Worm (Caenorhabditis elegans) whole organism, young adult: Measurements from ENCODE around the gene scl-10.

ENCODE experiments used
- B0019.2 ChIP-seq: fragments of 200-800 bp; sonication (Bioruptor generic); conservative IDR thresholded peaks from 2 replicates; pipeline ENCODE4 v1.3.6; 2022; ENCODE audit warnings: missing genetic modification reagents, missing genetic modification characterization, missing compliant biosample characterization
- B0035.1 ChIP-seq: sonication (generic microtip); optimal IDR thresholded peaks from 2 replicates; lab custom pipeline; 2016; ENCODE audit warnings: missing genetic modification characterization, mild to moderate bottlenecking, missing compliant biosample characterization, missing genotype, missing genetic modification reagents
- B0261.1 ChIP-seq: sonication (generic microtip); optimal IDR thresholded peaks from 2 replicates; lab custom pipeline; 2016; ENCODE audit warnings: mild to moderate bottlenecking, missing genetic modification characterization, moderate library complexity, missing compliant biosample characterization
- B0336.3 ChIP-seq: fragments of 200-800 bp; sonication (Bioruptor generic); IDR thresholded peaks from 2 replicates; pipeline ENCODE4 v1.3.6; 2022; ENCODE audit warnings: missing genetic modification characterization, missing compliant biosample characterization
- C06A6.2 ChIP-seq: fragments of 200-800 bp; sonication (Bioruptor generic); conservative IDR thresholded peaks from 2 replicates; pipeline ENCODE4 v1.3.6; 2022; ENCODE audit warnings: missing genetic modification characterization, missing compliant biosample characterization
- D2030.7 ChIP-seq: fragments of 200-800 bp; sonication (Bioruptor generic); IDR thresholded peaks from 2 replicates; pipeline ENCODE4 v1.3.6; 2022; ENCODE audit warnings: missing genetic modification reagents, missing genetic modification characterization, missing compliant biosample characterization
- F23B12.7 ChIP-seq: sonication (generic microtip); optimal IDR thresholded peaks from 2 replicates; lab custom pipeline; 2017; ENCODE audit warnings: missing genetic modification characterization, mild to moderate bottlenecking, missing compliant biosample characterization, antibody characterized with exemption, moderate library complexity; ENCODE audit not compliant: insufficient read depth
- F49E8.2 ChIP-seq: sonication (generic microtip); optimal IDR thresholded peaks from 3 replicates; lab custom pipeline; 2017; ENCODE audit warnings: missing genetic modification characterization, mild to moderate bottlenecking, missing compliant biosample characterization, antibody characterized with exemption, moderate library complexity; ENCODE audit not compliant: insufficient read depth
- Y53G8AR.9 ChIP-seq: fragments of 200-800 bp; sonication (Bioruptor generic); conservative IDR thresholded peaks from 2 replicates; pipeline ENCODE4 v1.3.6; 2022; ENCODE audit warnings: missing genetic modification reagents, missing genetic modification characterization, missing compliant biosample characterization
- Y56A3A.18 ChIP-seq: fragments of 200-800 bp; sonication (Bioruptor generic); IDR thresholded peaks from 2 replicates; pipeline ENCODE4 v1.3.6; 2022; ENCODE audit warnings: missing genetic modification reagents, missing genetic modification characterization, missing compliant biosample characterization
- Y95B8A.8 ChIP-seq: fragments of 200-800 bp; sonication (Bioruptor generic); IDR thresholded peaks from 2 replicates; pipeline ENCODE4 v1.3.6; 2022; ENCODE audit warnings: missing genetic modification reagents, missing genetic modification characterization, missing compliant biosample characterization
- ama-1 ChIP-seq, 3 experiments: fragments of 150-350 bp in 1 of 3; sonication (generic microtip) in 2 of 3; optimal IDR thresholded peaks; 2 replicates each; lab custom pipeline; 2014 to 2018; ENCODE audit warnings: missing biosample characterization in 2 of 3, missing genetic modification characterization in 2 of 3, missing genetic modification reagents in 2 of 3
- atf-7 ChIP-seq: sonication (generic microtip); optimal IDR thresholded peaks from 2 replicates; lab custom pipeline; 2017; ENCODE audit warnings: mild to moderate bottlenecking, missing genetic modification characterization, missing compliant biosample characterization
- attf-5 ChIP-seq: fragments of 200-800 bp; sonication (Bioruptor generic); optimal IDR thresholded peaks from 2 replicates; lab custom pipeline; 2018; ENCODE audit warnings: mild to moderate bottlenecking, missing genetic modification characterization, missing compliant biosample characterization
- bed-1 ChIP-seq: fragments of 200-800 bp; sonication (Bioruptor generic); IDR thresholded peaks from 2 replicates; pipeline ENCODE4 v1.3.6; 2022; ENCODE audit warnings: missing genetic modification reagents, missing genetic modification characterization, missing compliant biosample characterization
- bed-2 ChIP-seq: fragments of 200-800 bp; sonication (Bioruptor generic); IDR thresholded peaks from 2 replicates; pipeline ENCODE4 v1.3.6; 2022; ENCODE audit warnings: missing genetic modification reagents, missing genetic modification characterization, missing compliant biosample characterization
- ccch-3 ChIP-seq: fragments of 200-800 bp; sonication (Bioruptor generic); optimal IDR thresholded peaks from 2 replicates; lab custom pipeline; 2018; ENCODE audit warnings: mild to moderate bottlenecking, missing genetic modification characterization, missing compliant biosample characterization
- cebp-1 ChIP-seq, 2 experiments: fragments of 200-800 bp in 1 of 2; sonication (Bioruptor generic) in 1 of 2; sonication (generic microtip) in 1 of 2; IDR thresholded peaks in 1 of 2; optimal IDR thresholded peaks in 1 of 2; 2 replicates each; pipeline versions ENCODE4 v1.3.6 to Lab custom; 2017 to 2022; ENCODE audit warnings: missing compliant biosample characterization in 2 of 2, missing genetic modification characterization in 2 of 2, mild to moderate bottlenecking in 1 of 2, missing genetic modification reagents in 1 of 2, moderate library complexity in 1 of 2
- cebp-2 ChIP-seq: fragments of 200-800 bp; sonication (Bioruptor generic); IDR thresholded peaks from 2 replicates; pipeline ENCODE4 v1.3.6; 2022; ENCODE audit warnings: missing genetic modification characterization, missing compliant biosample characterization
- ceh-27 ChIP-seq: fragments of 200-800 bp; sonication (Bioruptor generic); optimal IDR thresholded peaks from 2 replicates; lab custom pipeline; 2018; ENCODE audit warnings: mild to moderate bottlenecking, missing genetic modification characterization, moderate library complexity, missing compliant biosample characterization
- dox-1 ChIP-seq: fragments of 200-800 bp; sonication (Bioruptor generic); IDR thresholded peaks from 2 replicates; pipeline ENCODE4 v1.3.6; 2022; ENCODE audit warnings: missing genetic modification reagents, missing genetic modification characterization, missing compliant biosample characterization
- egrh-3 ChIP-seq: fragments of 200-800 bp; sonication (Bioruptor generic); IDR thresholded peaks from 2 replicates; pipeline ENCODE4 v1.3.6; 2022; ENCODE audit warnings: missing genetic modification reagents, missing genetic modification characterization, missing compliant biosample characterization
- ets-4 ChIP-seq: fragments of 200-800 bp; sonication (Bioruptor generic); optimal IDR thresholded peaks from 2 replicates; lab custom pipeline; 2018; ENCODE audit warnings: mild to moderate bottlenecking, missing genetic modification characterization, missing compliant biosample characterization
- gei-17 ChIP-seq: fragments of 200-800 bp; sonication (Bioruptor generic); optimal IDR thresholded peaks from 2 replicates; lab custom pipeline; 2018; ENCODE audit warnings: mild to moderate bottlenecking, missing genetic modification characterization, missing compliant biosample characterization
- hlh-12 ChIP-seq: sonication (generic microtip); optimal IDR thresholded peaks from 2 replicates; lab custom pipeline; 2016; ENCODE audit warnings: missing genetic modification characterization, missing compliant biosample characterization
- hlh-26 ChIP-seq: fragments of 200-800 bp; sonication (Bioruptor generic); conservative IDR thresholded peaks from 2 replicates; pipeline ENCODE4 v1.3.6; 2022; ENCODE audit warnings: missing genetic modification reagents, missing genetic modification characterization, missing compliant biosample characterization
- hmg-20 ChIP-seq: fragments of 200-800 bp; sonication (Bioruptor generic); IDR thresholded peaks from 2 replicates; pipeline ENCODE4 v1.3.6; 2022; ENCODE audit warnings: missing genetic modification reagents, missing genetic modification characterization, missing compliant biosample characterization
- let-526 ChIP-seq: fragments of 200-800 bp; sonication (Bioruptor generic); IDR thresholded peaks from 2 replicates; pipeline ENCODE4 v1.3.6; 2022; ENCODE audit warnings: missing genetic modification reagents, missing genetic modification characterization, missing compliant biosample characterization
- let-607 ChIP-seq, 2 experiments: fragments of 200-800 bp in 1 of 2; sonication (Bioruptor generic) in 1 of 2; sonication (generic microtip) in 1 of 2; optimal IDR thresholded peaks; 2 replicates each; lab custom pipeline; 2016 to 2018; ENCODE audit warnings: mild to moderate bottlenecking in 2 of 2, missing compliant biosample characterization in 2 of 2, missing genetic modification characterization in 2 of 2, moderate library complexity in 2 of 2, missing genotype in 1 of 2
- lin-26 ChIP-seq: fragments of 200-800 bp; sonication (Bioruptor generic); IDR thresholded peaks from 2 replicates; pipeline ENCODE4 v1.3.6; 2022; ENCODE audit warnings: missing genetic modification reagents, missing genetic modification characterization, missing compliant biosample characterization
- lin-40 ChIP-seq: sonication (generic microtip); optimal IDR thresholded peaks from 2 replicates; lab custom pipeline; 2016; ENCODE audit warnings: missing genetic modification characterization, mild to moderate bottlenecking, missing compliant biosample characterization, missing genotype, missing genetic modification reagents
- madf-3 ChIP-seq: fragments of 200-800 bp; sonication (Bioruptor generic); IDR thresholded peaks from 2 replicates; pipeline ENCODE4 v1.3.6; 2022; ENCODE audit warnings: missing genetic modification reagents, missing genetic modification characterization, missing compliant biosample characterization
- madf-6 ChIP-seq: fragments of 200-800 bp; sonication (Bioruptor generic); IDR thresholded peaks from 2 replicates; pipeline ENCODE4 v1.3.6; 2022; ENCODE audit warnings: missing genetic modification reagents, missing genetic modification characterization, missing compliant biosample characterization
- mxl-1 ChIP-seq: sonication (generic microtip); optimal IDR thresholded peaks from 2 replicates; lab custom pipeline; 2016; ENCODE audit warnings: missing genetic modification characterization, missing compliant biosample characterization
- nhr-120 ChIP-seq: fragments of 200-800 bp; sonication (Bioruptor generic); IDR thresholded peaks from 2 replicates; pipeline ENCODE4 v1.3.6; 2022; ENCODE audit warnings: missing genetic modification characterization, missing compliant biosample characterization
- nhr-179 ChIP-seq: sonication (generic microtip); optimal IDR thresholded peaks from 2 replicates; lab custom pipeline; 2016; ENCODE audit warnings: mild to moderate bottlenecking, missing genetic modification characterization, missing compliant biosample characterization
- nhr-80 ChIP-seq: sonication (generic microtip); optimal IDR thresholded peaks from 2 replicates; lab custom pipeline; 2016; ENCODE audit warnings: missing genetic modification characterization, missing compliant biosample characterization
- nhr-90 ChIP-seq: sonication (generic microtip); optimal IDR thresholded peaks from 2 replicates; lab custom pipeline; 2016; ENCODE audit warnings: missing genotype, mild to moderate bottlenecking, missing genetic modification characterization, missing compliant biosample characterization
- pha-4 ChIP-seq: fragments of 150-350 bp; sonication (generic microtip); optimal IDR thresholded peaks from 2 replicates; lab custom pipeline; 2014; ENCODE audit warnings: missing biosample characterization, missing genetic modification reagents, missing genetic modification characterization
- rcor-1 ChIP-seq: fragments of 200-800 bp; sonication (Bioruptor generic); IDR thresholded peaks from 2 replicates; pipeline ENCODE4 v1.3.6; 2022; ENCODE audit warnings: missing genetic modification reagents, missing genetic modification characterization, missing compliant biosample characterization
- repo-1 ChIP-seq: sonication (generic microtip); optimal IDR thresholded peaks from 2 replicates; lab custom pipeline; 2017; ENCODE audit warnings: mild to moderate bottlenecking, missing genetic modification characterization, missing compliant biosample characterization
- somi-1 ChIP-seq: fragments of 200-800 bp; sonication (Bioruptor generic); optimal IDR thresholded peaks from 2 replicates; lab custom pipeline; 2018; ENCODE audit warnings: mild to moderate bottlenecking, missing genetic modification characterization, missing compliant biosample characterization
- tbp1 ChIP-seq: fragments of 200-800 bp; sonication (Bioruptor generic); optimal IDR thresholded peaks from 2 replicates; lab custom pipeline; 2018; ENCODE audit warnings: mild to moderate bottlenecking, missing genetic modification characterization, missing compliant biosample characterization
- tlf-1 ChIP-seq: fragments of 200-800 bp; sonication (Bioruptor generic); optimal IDR thresholded peaks from 2 replicates; lab custom pipeline; 2018; ENCODE audit warnings: mild to moderate bottlenecking, missing genetic modification characterization, missing compliant biosample characterization
- zfh-2 ChIP-seq: fragments of 200-800 bp; sonication (Bioruptor generic); conservative IDR thresholded peaks from 2 replicates; pipeline ENCODE4 v1.3.6; 2022; ENCODE audit warnings: missing genetic modification reagents, missing genetic modification characterization, missing compliant biosample characterization
- zim-3 ChIP-seq: sonication (generic microtip); optimal IDR thresholded peaks from 2 replicates; lab custom pipeline; 2017; ENCODE audit warnings: mild to moderate bottlenecking, missing genetic modification characterization, moderate library complexity, missing compliant biosample characterization
- ztf-22 ChIP-seq: fragments of 200-800 bp; sonication (Bioruptor generic); optimal IDR thresholded peaks from 2 replicates; lab custom pipeline; 2018; ENCODE audit warnings: mild to moderate bottlenecking, missing genetic modification characterization, moderate library complexity, missing compliant biosample characterization
- ztf-26 ChIP-seq: sonication (generic microtip); optimal IDR thresholded peaks from 2 replicates; lab custom pipeline; 2017; ENCODE audit warnings: missing genetic modification characterization, missing compliant biosample characterization
- ztf-6 ChIP-seq: fragments of 200-800 bp; sonication (Bioruptor generic); IDR thresholded peaks from 2 replicates; pipeline ENCODE4 v1.3.6; 2022; ENCODE audit warnings: missing genetic modification reagents, missing genetic modification characterization, missing compliant biosample characterization

Gene scl-10

ce11 chrIV:13098652-13099051, 50.4 kb downstream of the scl-10 start, which contains the start of the genes dli-1, tin-9.2 and exos-4.1 (continued):
- TF ChIP-seq atf-7 (tag; lab: Kevin White, UChicago), result no peak
- no peak for TF ChIP-seq B0019.2 (GFP tag; lab: Robert Waterston, UW)
- no peak for TF ChIP-seq somi-1 (GFP tag; lab: Kevin White, UChicago)
- no peak for TF ChIP-seq gei-17 (GFP tag; lab: Kevin White, UChicago)
- TF ChIP-seq F23B12.7 (tag; lab: Kevin White, UChicago), result peak; percentile 84
- TF ChIP-seq B0261.1 (tag; lab: Kevin White, UChicago), result no peak
- TF ChIP-seq ccch-3, result no peak
- TF ChIP-seq madf-6 (GFP tag; lab: Robert Waterston, UW), result peak; percentile 70
- TF ChIP-seq hlh-12 (tag; lab: Kevin White, UChicago), result no peak
- TF ChIP-seq rcor-1 (GFP tag; lab: Robert Waterston, UW), result peak; percentile 41; the same call in 1 of the 2 replicates
- peak; percentile 44 for TF ChIP-seq tbp1
- no peak for TF ChIP-seq let-526 (GFP tag; lab: Robert Waterston, UW)
- TF ChIP-seq zim-3 (tag; lab: Kevin White, UChicago), result no peak
- TF ChIP-seq dox-1 (GFP tag; lab: Robert Waterston, UW), result peak; percentile 77
- TF ChIP-seq ets-4, result no peak
- no peak for TF ChIP-seq nhr-120 (GFP tag; lab: Robert Waterston, UW)
- peak; percentile 43 for TF ChIP-seq F49E8.2 (tag; lab: Kevin White, UChicago)
- no peak for TF ChIP-seq nhr-179
- TF ChIP-seq Y56A3A.18 (GFP tag; lab: Robert Waterston, UW), result no peak
- peak; percentile 52 for TF ChIP-seq D2030.7 (GFP tag; lab: Robert Waterston, UW)
- TF ChIP-seq lin-26 (GFP tag; lab: Robert Waterston, UW), result no peak
- no peak for TF ChIP-seq ceh-27
- TF ChIP-seq B0336.3 (GFP tag; lab: Robert Waterston, UW), result no peak
- no peak for TF ChIP-seq let-607 (tag; optimal IDR thresholded peaks at IDR 0.05; lab: Kevin White, UChicago)
- TF ChIP-seq bed-1 (GFP tag; lab: Robert Waterston, UW), result no peak
- TF ChIP-seq zfh-2 (GFP tag; lab: Robert Waterston, UW), result no peak
- TF ChIP-seq nhr-80 (tag; lab: Kevin White, UChicago), result no peak
- no peak for TF ChIP-seq tlf-1 (GFP tag; lab: Kevin White, UChicago)
- TF ChIP-seq pha-4, result no peak
- no peak for TF ChIP-seq madf-3 (GFP tag; lab: Robert Waterston, UW)
- TF ChIP-seq bed-2 (GFP tag; lab: Robert Waterston, UW), result no peak
- no peak for TF ChIP-seq cebp-1 (GFP tag; IDR thresholded peaks at IDR 0.05; lab: Robert Waterston, UW)
- peak; percentile 77 for TF ChIP-seq cebp-1 (tag; optimal IDR thresholded peaks at IDR 0.05; lab: Kevin White, UChicago)
- TF ChIP-seq B0035.1 (tag; lab: Kevin White, UChicago), result no peak
- no peak for TF ChIP-seq cebp-2 (GFP tag; lab: Robert Waterston, UW)
- TF ChIP-seq repo-1, result no peak
- TF ChIP-seq nhr-90 (tag; lab: Kevin White, UChicago), result no peak
- no peak for TF ChIP-seq ztf-22 (GFP tag; lab: Kevin White, UChicago)
- TF ChIP-seq ztf-26 (tag; lab: Kevin White, UChicago), result no peak
- TF ChIP-seq C06A6.2 (GFP tag; lab: Robert Waterston, UW), result no peak
- TF ChIP-seq lin-40 (tag; lab: Kevin White, UChicago), result peak; percentile 63
- no peak for TF ChIP-seq hmg-20 (GFP tag; lab: Robert Waterston, UW)
- TF ChIP-seq hlh-26, result no peak
- TF ChIP-seq ztf-6 (GFP tag; lab: Robert Waterston, UW), result no peak
- no peak for TF ChIP-seq mxl-1
- no peak for TF ChIP-seq egrh-3 (GFP tag; lab: Robert Waterston, UW)
- peak; percentile 80 for TF ChIP-seq attf-5 (GFP tag; lab: Kevin White, UChicago)
- TF ChIP-seq ama-1 (optimal IDR thresholded peaks at IDR 0.05; lab: Kevin White, UChicago), result no peak
- TF ChIP-seq ama-1 (GFP tag; optimal IDR thresholded peaks at IDR 0.05; lab: Kevin White, UChicago), result no peak
- TF ChIP-seq Y53G8AR.9 (GFP tag; lab: Robert Waterston, UW), result no peak
- no peak for TF ChIP-seq Y95B8A.8 (GFP tag; lab: Robert Waterston, UW)
